Worm (Caenorhabditis elegans) whole organism, young adult: Measurements from ENCODE around the gene ndub-2.
A peak's percentile ranks its signal among the peaks of the same experiment; 100 is the strongest.

Experiments
- C06A6.2 ChIP-seq: fragments of 200-800 bp; sonication (Bioruptor generic); conservative IDR thresholded peaks from 2 replicates; pipeline ENCODE4 v1.3.6; 2022; ENCODE audit warnings: missing genetic modification characterization, missing compliant biosample characterization
- C17E4.6 ChIP-seq: fragments of 200-800 bp; sonication (Bioruptor generic); IDR thresholded peaks from 2 replicates; pipeline ENCODE4 v1.3.6; 2022; ENCODE audit warnings: missing genetic modification reagents, missing genetic modification characterization, missing compliant biosample characterization
- D2030.7 ChIP-seq: fragments of 200-800 bp; sonication (Bioruptor generic); IDR thresholded peaks from 2 replicates; pipeline ENCODE4 v1.3.6; 2022; ENCODE audit warnings: missing genetic modification reagents, missing genetic modification characterization, missing compliant biosample characterization
- F33H1.4 ChIP-seq: fragments of 200-800 bp; sonication (Bioruptor generic); IDR thresholded peaks from 2 replicates; pipeline ENCODE4 v1.3.6; 2022; ENCODE audit warnings: missing genetic modification reagents, missing genetic modification characterization, missing compliant biosample characterization
- aptf-3 ChIP-seq: fragments of 200-800 bp; sonication (Bioruptor generic); IDR thresholded peaks from 2 replicates; pipeline ENCODE4 v1.3.6; 2022; ENCODE audit warnings: missing genetic modification characterization, missing compliant biosample characterization
- atf-7 ChIP-seq: sonication (generic microtip); optimal IDR thresholded peaks from 2 replicates; lab custom pipeline; 2017; ENCODE audit warnings: mild to moderate bottlenecking, missing genetic modification characterization, missing compliant biosample characterization
- attf-5 ChIP-seq: fragments of 200-800 bp; sonication (Bioruptor generic); optimal IDR thresholded peaks from 2 replicates; lab custom pipeline; 2018; ENCODE audit warnings: mild to moderate bottlenecking, missing genetic modification characterization, missing compliant biosample characterization
- attf-6 ChIP-seq: fragments of 200-800 bp; sonication (Bioruptor generic); IDR thresholded peaks from 2 replicates; pipeline ENCODE4 v1.3.6; 2022; ENCODE audit warnings: missing genetic modification reagents, missing genetic modification characterization, missing compliant biosample characterization
- ceh-40 ChIP-seq: fragments of 200-800 bp; sonication (Bioruptor generic); IDR thresholded peaks from 2 replicates; pipeline ENCODE4 v1.3.6; 2022; ENCODE audit warnings: missing genetic modification characterization, missing compliant biosample characterization
- ceh-79 ChIP-seq: sonication (generic microtip); optimal IDR thresholded peaks from 2 replicates; lab custom pipeline; 2017; ENCODE audit warnings: mild to moderate bottlenecking, missing genetic modification characterization, missing compliant biosample characterization
- die-1 ChIP-seq: sonication (generic microtip); optimal IDR thresholded peaks from 2 replicates; lab custom pipeline; 2016; ENCODE audit warnings: missing genotype, mild to moderate bottlenecking, missing genetic modification characterization, missing compliant biosample characterization
- dpff-1 ChIP-seq: sonication (generic microtip); optimal IDR thresholded peaks from 2 replicates; lab custom pipeline; 2017; ENCODE audit warnings: mild to moderate bottlenecking, missing genetic modification characterization, missing compliant biosample characterization
- efl-1 ChIP-seq: fragments of 150-350 bp; optimal IDR thresholded peaks from 2 replicates; lab custom pipeline; 2014; ENCODE audit warnings: missing biosample characterization, missing genetic modification reagents, missing genetic modification characterization
- ekl-4 ChIP-seq: fragments of 200-800 bp; sonication (Bioruptor generic); IDR thresholded peaks from 2 replicates; pipeline ENCODE4 v1.3.6; 2022; ENCODE audit warnings: missing genetic modification reagents, missing genetic modification characterization, missing compliant biosample characterization
- fkh-3 ChIP-seq: sonication (generic microtip); optimal IDR thresholded peaks from 2 replicates; lab custom pipeline; 2016; ENCODE audit warnings: mild to moderate bottlenecking, missing genetic modification characterization, missing compliant biosample characterization
- him-1 ChIP-seq: sonication (generic microtip); optimal IDR thresholded peaks from 2 replicates; lab custom pipeline; 2016; ENCODE audit warnings: missing genotype, missing genetic modification reagents, missing genetic modification characterization, missing compliant biosample characterization
- hlh-12 ChIP-seq: sonication (generic microtip); optimal IDR thresholded peaks from 2 replicates; lab custom pipeline; 2016; ENCODE audit warnings: missing genetic modification characterization, missing compliant biosample characterization
- hrde-1 ChIP-seq: sonication (generic microtip); optimal IDR thresholded peaks from 2 replicates; lab custom pipeline; 2016; ENCODE audit warnings: missing genetic modification characterization, mild to moderate bottlenecking, missing compliant biosample characterization, moderate library complexity, missing genotype, missing genetic modification reagents, borderline replicate concordance
- hsf-1 ChIP-seq: fragments of 200-800 bp; sonication (Bioruptor generic); IDR thresholded peaks from 2 replicates; pipeline ENCODE4 v1.3.6; 2022; ENCODE audit warnings: missing genetic modification reagents, missing genetic modification characterization, missing compliant biosample characterization
- let-607 ChIP-seq, 2 experiments: fragments of 200-800 bp in 1 of 2; sonication (Bioruptor generic) in 1 of 2; sonication (generic microtip) in 1 of 2; optimal IDR thresholded peaks; 2 replicates each; lab custom pipeline; 2016 to 2018; ENCODE audit warnings: mild to moderate bottlenecking in 2 of 2, missing compliant biosample characterization in 2 of 2, missing genetic modification characterization in 2 of 2, moderate library complexity in 2 of 2, missing genotype in 1 of 2
- madf-10 ChIP-seq: sonication (generic microtip); optimal IDR thresholded peaks from 2 replicates; lab custom pipeline; 2016; ENCODE audit warnings: mild to moderate bottlenecking, missing genetic modification characterization, missing compliant biosample characterization
- madf-3 ChIP-seq: fragments of 200-800 bp; sonication (Bioruptor generic); IDR thresholded peaks from 2 replicates; pipeline ENCODE4 v1.3.6; 2022; ENCODE audit warnings: missing genetic modification reagents, missing genetic modification characterization, missing compliant biosample characterization
- madf-8 ChIP-seq: fragments of 200-800 bp; sonication (Bioruptor generic); conservative IDR thresholded peaks from 2 replicates; pipeline ENCODE4 v1.3.6; 2022; ENCODE audit warnings: missing genetic modification reagents, missing genetic modification characterization, missing compliant biosample characterization
- mcd-1 ChIP-seq: fragments of 200-800 bp; sonication (Bioruptor generic); IDR thresholded peaks from 2 replicates; pipeline ENCODE4 v1.3.6; 2022; ENCODE audit warnings: missing genetic modification reagents, missing genetic modification characterization, missing compliant biosample characterization
- mxl-1 ChIP-seq: sonication (generic microtip); optimal IDR thresholded peaks from 2 replicates; lab custom pipeline; 2016; ENCODE audit warnings: missing genetic modification characterization, missing compliant biosample characterization
- nfya-1 ChIP-seq: sonication (generic microtip); optimal IDR thresholded peaks from 2 replicates; lab custom pipeline; 2017; ENCODE audit warnings: antibody characterized with exemption, missing compliant biosample characterization, missing genetic modification characterization, borderline replicate concordance; ENCODE audit not compliant: insufficient read depth
- pbrm-1 ChIP-seq: fragments of 200-800 bp; sonication (Bioruptor generic); IDR thresholded peaks from 2 replicates; pipeline ENCODE4 v1.3.6; 2022; ENCODE audit warnings: missing genetic modification reagents, missing genetic modification characterization, missing compliant biosample characterization
- repo-1 ChIP-seq: sonication (generic microtip); optimal IDR thresholded peaks from 2 replicates; lab custom pipeline; 2017; ENCODE audit warnings: mild to moderate bottlenecking, missing genetic modification characterization, missing compliant biosample characterization
- rpc-1 ChIP-seq, 2 experiments: fragments of 150-350 bp in 1 of 2; sonication (generic microtip) in 1 of 2; optimal IDR thresholded peaks; 2 replicates each; lab custom pipeline; 2014 to 2018; ENCODE audit warnings: missing biosample characterization in 1 of 2, missing genetic modification characterization in 1 of 2, missing genetic modification reagents in 1 of 2, missing genotype in 1 of 2
- snpc-1.1 ChIP-seq: sonication (generic microtip); optimal IDR thresholded peaks from 2 replicates; lab custom pipeline; 2017; ENCODE audit warnings: missing genetic modification characterization, mild to moderate bottlenecking, missing compliant biosample characterization, antibody characterized with exemption, moderate library complexity, missing genotype, missing genetic modification reagents; ENCODE audit not compliant: insufficient read depth
- sptf-2 ChIP-seq: fragments of 200-800 bp; sonication (Bioruptor generic); optimal IDR thresholded peaks from 2 replicates; lab custom pipeline; 2018; ENCODE audit warnings: mild to moderate bottlenecking, missing genetic modification characterization, missing compliant biosample characterization
- tlf-1 ChIP-seq: fragments of 200-800 bp; sonication (Bioruptor generic); optimal IDR thresholded peaks from 2 replicates; lab custom pipeline; 2018; ENCODE audit warnings: mild to moderate bottlenecking, missing genetic modification characterization, missing compliant biosample characterization
- unc-130 ChIP-seq: sonication (generic microtip); optimal IDR thresholded peaks from 2 replicates; lab custom pipeline; 2016; ENCODE audit warnings: missing genetic modification reagents, missing genetic modification characterization, missing compliant biosample characterization
- unc-62 ChIP-seq: fragments of 150-350 bp; optimal IDR thresholded peaks from 2 replicates; lab custom pipeline; 2014; ENCODE audit warnings: missing biosample characterization, missing genetic modification reagents, missing genetic modification characterization
- xnd-1 ChIP-seq: sonication (generic microtip); optimal IDR thresholded peaks from 2 replicates; lab custom pipeline; 2016; ENCODE audit warnings: missing genotype, missing genetic modification reagents, missing genetic modification characterization, missing compliant biosample characterization
- zim-3 ChIP-seq: sonication (generic microtip); optimal IDR thresholded peaks from 2 replicates; lab custom pipeline; 2017; ENCODE audit warnings: mild to moderate bottlenecking, missing genetic modification characterization, moderate library complexity, missing compliant biosample characterization
- ztf-22 ChIP-seq: fragments of 200-800 bp; sonication (Bioruptor generic); optimal IDR thresholded peaks from 2 replicates; lab custom pipeline; 2018; ENCODE audit warnings: mild to moderate bottlenecking, missing genetic modification characterization, moderate library complexity, missing compliant biosample characterization

ndub-2 gene

DNA sequence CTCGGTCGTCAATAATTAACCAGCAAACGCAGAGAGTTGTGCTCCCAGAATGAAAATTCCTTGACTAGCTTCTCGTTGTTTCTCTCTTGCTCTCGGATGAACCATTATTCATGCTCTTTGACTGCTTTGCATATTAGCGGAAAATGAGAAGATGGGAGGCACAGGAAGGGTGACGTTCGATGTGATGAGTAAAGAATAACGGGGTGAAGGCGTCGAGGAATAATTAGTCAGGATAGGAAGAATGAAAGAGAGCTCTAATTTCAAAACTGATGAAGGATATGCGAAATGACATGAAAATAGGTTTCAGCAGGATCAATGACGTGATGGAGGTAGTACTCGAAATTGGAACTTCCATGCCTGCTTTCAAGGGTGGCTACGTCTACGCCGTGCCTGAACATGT is 44.9 kb upstream of the ndub-2 start:
- TF ChIP-seq C06A6.2 (GFP tag; lab: Robert Waterston, UW) (no peak), let-607 (tag; optimal IDR thresholded peaks at IDR 0.05; lab: Kevin White, UChicago) (no peak), mxl-1 (tag; lab: Kevin White, UChicago) (no peak), rpc-1 (optimal IDR thresholded peaks at IDR 0.05; lab: Kevin White, UChicago) (no peak), rpc-1 (tag; optimal IDR thresholded peaks at IDR 0.05; lab: Kevin White, UChicago) (no peak), attf-5 (GFP tag; lab: Kevin White, UChicago) (no peak), pbrm-1 (GFP tag; lab: Robert Waterston, UW) (no peak), attf-6 (GFP tag; lab: Robert Waterston, UW) (no peak), atf-7 (tag; lab: Kevin White, UChicago) (no peak), ztf-22 (GFP tag; lab: Kevin White, UChicago) (no peak), hrde-1 (tag; lab: Kevin White, UChicago) (no peak), tlf-1 (no peak), ekl-4 (GFP tag; lab: Robert Waterston, UW) (no peak), zim-3 (no peak), efl-1 (no peak), snpc-1.1 (tag; lab: Kevin White, UChicago) (no peak)

DNA sequence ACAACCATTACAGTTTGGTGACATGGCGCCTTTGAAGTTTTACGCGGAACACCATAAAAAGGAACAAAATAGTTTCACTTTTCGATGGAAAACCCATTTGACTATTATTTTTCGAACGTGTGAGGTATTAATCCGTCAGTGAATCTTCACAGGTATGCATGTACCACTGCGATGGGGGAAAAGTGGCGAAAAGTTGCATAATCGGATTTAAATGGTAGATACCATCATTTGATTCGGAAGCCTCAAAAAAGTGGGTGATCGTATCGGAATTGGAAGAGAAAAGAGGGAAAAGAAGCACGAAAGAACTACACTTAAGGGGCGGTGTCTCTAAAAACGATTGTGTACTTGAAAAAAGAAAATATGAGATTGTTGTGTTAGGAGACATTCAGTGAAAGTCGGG is 42.5 kb upstream of the ndub-2 start:
- no peak for TF ChIP-seq ceh-79
- no peak for TF ChIP-seq dpff-1 (tag; lab: Kevin White, UChicago)
- TF ChIP-seq zim-3 = no peak
- no peak for TF ChIP-seq hlh-12
- no peak for TF ChIP-seq let-607 (tag; optimal IDR thresholded peaks at IDR 0.05; lab: Kevin White, UChicago)
- no peak for TF ChIP-seq repo-1 (tag; lab: Kevin White, UChicago)
- TF ChIP-seq atf-7 (tag; lab: Kevin White, UChicago) = no peak
- TF ChIP-seq aptf-3 (GFP tag; lab: Robert Waterston, UW) = no peak
- no peak for TF ChIP-seq die-1 (tag; lab: Kevin White, UChicago)
- TF ChIP-seq D2030.7 (GFP tag; lab: Robert Waterston, UW) = no peak
- TF ChIP-seq nfya-1 (tag; lab: Kevin White, UChicago) = no peak
- no peak for TF ChIP-seq ceh-40 (GFP tag; lab: Robert Waterston, UW)

DNA sequence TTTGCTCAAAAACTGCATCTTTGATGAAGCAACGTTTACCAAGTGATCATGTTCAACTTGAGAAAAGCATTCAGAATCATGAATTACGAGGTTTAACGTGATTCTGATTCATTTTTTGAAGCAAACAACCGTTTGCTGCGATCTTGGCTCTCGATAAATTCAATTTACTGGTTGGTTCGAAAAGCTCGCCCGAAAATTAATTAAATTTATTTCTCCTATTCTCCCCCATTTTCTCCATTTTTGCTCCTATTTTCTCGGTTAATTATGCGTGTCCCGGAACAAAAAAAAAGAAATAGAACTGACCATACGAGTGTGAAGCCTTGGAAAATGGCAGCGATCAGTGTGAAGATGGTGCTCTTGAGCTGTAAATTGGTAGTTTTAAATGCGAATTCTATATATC is 39.3 kb upstream of the ndub-2 start:
- TF ChIP-seq madf-10 (tag; lab: Kevin White, UChicago) (no peak), xnd-1 (tag; lab: Kevin White, UChicago) (no peak), unc-130 (no peak), fkh-3 (tag; lab: Kevin White, UChicago) (no peak), hsf-1 (GFP tag; lab: Robert Waterston, UW) (no peak), madf-8 (GFP tag; lab: Robert Waterston, UW) (no peak), F33H1.4 (GFP tag; lab: Robert Waterston, UW) (no peak), zim-3 (no peak), mcd-1 (GFP tag; lab: Robert Waterston, UW) (no peak), D2030.7 (GFP tag; lab: Robert Waterston, UW) (no peak), unc-62 (no peak), him-1 (tag; lab: Kevin White, UChicago) (no peak), C17E4.6 (GFP tag; lab: Robert Waterston, UW) (no peak)

DNA sequence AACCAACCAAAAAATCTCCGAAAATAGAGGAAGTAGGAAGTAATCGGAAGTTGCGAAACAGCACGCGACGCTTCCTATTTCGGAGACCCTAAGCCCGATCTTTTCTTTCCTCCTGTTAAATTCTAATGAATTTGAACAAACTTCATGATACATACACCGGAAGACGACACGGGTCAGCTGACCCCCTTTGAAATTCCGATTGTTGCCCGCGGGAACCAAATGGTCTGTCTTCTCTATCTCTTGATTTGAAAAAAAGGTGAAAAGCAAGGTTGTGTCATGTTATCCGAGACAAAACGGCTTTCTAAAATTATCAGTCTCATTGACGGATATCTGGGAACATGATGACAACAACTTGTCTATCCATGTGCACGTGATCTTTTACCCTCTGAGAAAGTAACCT is 37.1 kb upstream of the ndub-2 start:
- no peak for TF ChIP-seq sptf-2
- 0 out of 2 replicates have a peak, but pooled peaks have one; percentile 33 for TF ChIP-seq madf-3 (GFP tag; lab: Robert Waterston, UW)
